Worm (Caenorhabditis elegans) whole organism, L1 larva: Measurements from ENCODE around the gene F59E12.8.

Experiments
- blmp-1 ChIP-seq: fragments of 150-350 bp; optimal IDR thresholded peaks from 2 replicates; lab custom pipeline; 2014; ENCODE audit warnings: missing biosample characterization, missing genetic modification characterization
- nhr-20 ChIP-seq: sonication (generic microtip); optimal IDR thresholded peaks from 2 replicates; lab custom pipeline; 2016; ENCODE audit warnings: mild to moderate bottlenecking, missing genetic modification characterization, missing compliant biosample characterization
- nhr-237 ChIP-seq: fragments of 150-350 bp; optimal IDR thresholded peaks from 2 replicates; lab custom pipeline; 2014; ENCODE audit warnings: missing biosample characterization, missing genetic modification characterization
- nhr-77 ChIP-seq: fragments of 150-350 bp; optimal IDR thresholded peaks from 2 replicates; lab custom pipeline; 2014; ENCODE audit warnings: missing biosample characterization, missing genetic modification characterization
- sox-4 ChIP-seq: sonication (generic microtip); optimal IDR thresholded peaks from 2 replicates; lab custom pipeline; 2016; ENCODE audit warnings: missing genetic modification characterization, missing compliant biosample characterization

DNA sequence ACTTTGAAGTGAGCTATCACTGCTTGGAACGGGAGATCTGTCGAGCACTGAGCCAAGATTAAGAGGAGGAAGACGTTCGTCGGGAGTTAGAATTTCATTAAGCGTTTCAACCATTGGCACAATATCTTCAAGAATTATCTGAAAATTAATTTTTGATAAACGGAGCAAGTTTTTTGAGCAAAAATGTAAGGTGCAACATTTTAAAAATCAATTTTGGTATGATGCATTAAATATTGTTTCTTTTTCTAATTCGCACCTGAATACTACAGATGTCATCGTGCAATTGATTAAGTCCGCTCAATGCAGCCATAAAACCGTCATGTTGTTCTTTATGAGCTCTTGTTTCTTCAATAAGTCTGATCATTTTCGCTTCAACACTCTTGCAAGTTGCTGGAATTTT, 11.5 kb upstream of the F59E12.8 start, which contains the start of gene ddl-1:
- no peak for TF ChIP-seq sox-4 (tag; lab: Kevin White, UChicago)
- TF ChIP-seq nhr-20 (tag; lab: Kevin White, UChicago): no peak
- no peak for TF ChIP-seq nhr-77 (tag; lab: Kevin White, UChicago)
- TF ChIP-seq nhr-237 (tag; lab: Kevin White, UChicago): no peak
- no peak for TF ChIP-seq blmp-1 (tag; lab: Kevin White, UChicago)
